Worm (Caenorhabditis elegans): ENCODE measurements around the gene miro-1.

miro-1 gene

ce11 chrIV:4727935-4728334 lies 12.3 kb upstream of the miro-1 start (continued):
- TF ChIP-seq rcor-1 (GFP tag; IDR thresholded peaks at IDR 0.05) (peak; percentile 98), dpl-1 (GFP tag; optimal IDR thresholded peaks at IDR 0.05) (peak; percentile 42), rec-8 (tag; optimal IDR thresholded peaks at IDR 0.05) (peak; percentile 5 to 6), ztf-26 (tag; optimal IDR thresholded peaks at IDR 0.05) (peak; percentile 96), unc-130 (GFP tag; optimal IDR thresholded peaks at IDR 0.05) (peak; percentile 90), tlf-1 (GFP tag; optimal IDR thresholded peaks at IDR 0.05) (peak; percentile 98), nhr-90 (tag; optimal IDR thresholded peaks at IDR 0.05) (peak; percentile 76), hmg-1.2 (GFP tag; IDR thresholded peaks at IDR 0.05) (peak; percentile 100), ztf-22 (GFP tag; optimal IDR thresholded peaks at IDR 0.05) (peak; percentile 66), bed-2 (GFP tag; IDR thresholded peaks at IDR 0.05) (peak; percentile 100), nfyb-1 (GFP tag; IDR thresholded peaks at IDR 0.05) (peak; percentile 99), Y95B8A.8 (GFP tag; IDR thresholded peaks at IDR 0.05) (peak; percentile 99), Y53G8AR.9 (GFP tag; conservative IDR thresholded peaks at IDR 0.05) (peak; percentile 99), D2030.7 (GFP tag; IDR thresholded peaks at IDR 0.05) (peak; percentile 98), B0035.1 (tag; optimal IDR thresholded peaks at IDR 0.05) (peak; percentile 83), T07F8.4 (tag; optimal IDR thresholded peaks at IDR 0.05) (peak; percentile 29), F22D6.2 (tag; optimal IDR thresholded peaks at IDR 0.05) (peak; percentile 82), lin-40 (tag; optimal IDR thresholded peaks at IDR 0.05) (peak; percentile 96), Y53F4B.3 (GFP tag; IDR thresholded peaks at IDR 0.05) (peak; percentile 91), ceh-91 (GFP tag; IDR thresholded peaks at IDR 0.05) (peak; percentile 100), K11D2.4 (GFP tag; IDR thresholded peaks at IDR 0.05) (peak; percentile 100), him-1 (tag; optimal IDR thresholded peaks at IDR 0.05) (peak; percentile 48), let-607 (tag; optimal IDR thresholded peaks at IDR 0.05) (peak; percentile 81 to 96), gei-17 (GFP tag; optimal IDR thresholded peaks at IDR 0.05) (peak; percentile 72), pbrm-1 (GFP tag; IDR thresholded peaks at IDR 0.05) (peak; percentile 99), ZK185.1 (tag; optimal IDR thresholded peaks at IDR 0.05; ENCODE audit: poor library complexity, severe bottlenecking) (peak; percentile 73), attf-5 (GFP tag; optimal IDR thresholded peaks at IDR 0.05) (peak; percentile 99), K12H6.12 (tag; optimal IDR thresholded peaks at IDR 0.05) (peak; percentile 94), C17E4.6 (GFP tag; IDR thresholded peaks at IDR 0.05) (peak; percentile 99), atf-7 (tag; optimal IDR thresholded peaks at IDR 0.05) (peak; percentile 88), egrh-3 (GFP tag; IDR thresholded peaks at IDR 0.05) (peak; percentile 94), F33H1.4 (GFP tag; IDR thresholded peaks at IDR 0.05) (peak; percentile 97), F37B4.10 (GFP tag; IDR thresholded peaks at IDR 0.05) (peak; percentile 100), C06A6.2 (GFP tag; conservative IDR thresholded peaks at IDR 0.05) (peak; percentile 99), nhr-80 (tag; optimal IDR thresholded peaks at IDR 0.05) (peak; percentile 81), Y79H2A.3 (GFP tag; conservative IDR thresholded peaks at IDR 0.05) (peak; percentile 96), ceh-100 (GFP tag; IDR thresholded peaks at IDR 0.05) (peak; percentile 96), Y67H2A.10 (GFP tag; conservative IDR thresholded peaks at IDR 0.05) (peak; percentile 98), somi-1 (GFP tag; optimal IDR thresholded peaks at IDR 0.05) (peak; percentile 95), attf-3 (GFP tag; conservative IDR thresholded peaks at IDR 0.05) (peak; percentile 92), hmg-20 (GFP tag; IDR thresholded peaks at IDR 0.05) (peak; percentile 95), lin-54 (GFP tag; optimal IDR thresholded peaks at IDR 0.05) (peak; percentile 95), nfya-2 (GFP tag; IDR thresholded peaks at IDR 0.05) (0 out of 2 replicates have a peak, but pooled peaks have one; percentile 39), lsl-1 (GFP tag; optimal IDR thresholded peaks at IDR 0.05) (peak; percentile 89), efl-1 (GFP tag; optimal IDR thresholded peaks at IDR 0.05) (peak; percentile 18), ztf-3 (GFP tag; optimal IDR thresholded peaks at IDR 0.05) (peak; percentile 77), ccch-3 (GFP tag; optimal IDR thresholded peaks at IDR 0.05) (peak; percentile 52), aptf-3 (GFP tag; IDR thresholded peaks at IDR 0.05) (peak; percentile 91), madf-6 (GFP tag; IDR thresholded peaks at IDR 0.05) (peak; percentile 89; the same call in 1 of the 2 replicates)

All from whole organism, young adult.